Worm (Caenorhabditis elegans): ENCODE results near the gene fbxa-84.
A peak's percentile ranks its signal among the peaks of the same experiment; 100 is the strongest.

The fbxa-84 gene

ce11 chrV:15143285-15143684 is 39.0 kb upstream of the fbxa-84 start, which contains the start of gene K08F9.1:
K08F9.1 (minus strand) TSS chrV:15143385.
- TF ChIP-seq nhr-76 (tag; optimal IDR thresholded peaks at IDR 0.05): no peak
- TF ChIP-seq sptf-1 (tag; optimal IDR thresholded peaks at IDR 0.05): no peak
- no peak for TF ChIP-seq flh-1 (GFP tag; optimal IDR thresholded peaks at IDR 0.05)

- peak; percentile 73 for TF ChIP-seq pha-4 (tag; optimal IDR thresholded peaks at IDR 0.05)
- no peak for TF ChIP-seq M03D4.4 (tag; optimal IDR thresholded peaks at IDR 0.05)
- TF ChIP-seq lsy-2 (tag; optimal IDR thresholded peaks at IDR 0.05): peak; percentile 55
- TF ChIP-seq zip-8 (tag; optimal IDR thresholded peaks at IDR 0.05): no peak
- no peak for TF ChIP-seq elt-1 (tag; optimal IDR thresholded peaks at IDR 0.05; ENCODE audit: borderline replicate concordance, insufficient read depth)
- no peak for TF ChIP-seq ceh-39 (tag; optimal IDR thresholded peaks at IDR 0.05)
- TF ChIP-seq mep-1 (tag; optimal IDR thresholded peaks at IDR 0.05): peak; percentile 63
- TF ChIP-seq blmp-1 (tag; optimal IDR thresholded peaks at IDR 0.05): peak; percentile 98
- no peak for TF ChIP-seq mab-5 (tag; optimal IDR thresholded peaks at IDR 0.05)
- TF ChIP-seq ham-2 (GFP tag; optimal IDR thresholded peaks at IDR 0.05): no peak
- peak; percentile 2 for TF ChIP-seq hlh-1 (tag; optimal IDR thresholded peaks at IDR 0.05)
- TF ChIP-seq ces-1 (GFP tag; optimal IDR thresholded peaks at IDR 0.05): peak; percentile 59
- no peak for TF ChIP-seq ztf-11 (tag; optimal IDR thresholded peaks at IDR 0.05)
- TF ChIP-seq nhr-12 (tag; optimal IDR thresholded peaks at IDR 0.05): no peak
Observed at ce11 chrV:15143798-15144197, 38.4 kb upstream of the fbxa-84 start, which contains the start of gene K08F9.4. K08F9.4 (plus strand) TSS chrV:15144019.

- TF ChIP-seq lsy-2 (tag; optimal IDR thresholded peaks at IDR 0.05) (no peak), nhr-2 (tag; optimal IDR thresholded peaks at IDR 0.05) (no peak), unc-62 (GFP tag; optimal IDR thresholded peaks at IDR 0.05) (no peak), ceh-83 (GFP tag; optimal IDR thresholded peaks at IDR 0.05) (no peak), elt-1 (tag; optimal IDR thresholded peaks at IDR 0.05; ENCODE audit: borderline replicate concordance, insufficient read depth) (no peak), mls-2 (tag; optimal IDR thresholded peaks at IDR 0.05) (no peak), flh-1 (GFP tag; optimal IDR thresholded peaks at IDR 0.05) (no peak), mep-1 (tag; optimal IDR thresholded peaks at IDR 0.05) (no peak), nhr-12 (tag; optimal IDR thresholded peaks at IDR 0.05) (no peak), unc-39 (tag; optimal IDR thresholded peaks at IDR 0.05) (no peak), ztf-11 (tag; optimal IDR thresholded peaks at IDR 0.05) (no peak), drap-1 (GFP tag; optimal IDR thresholded peaks at IDR 0.05) (no peak), nhr-76 (tag; optimal IDR thresholded peaks at IDR 0.05) (no peak), snpc-4 (tag; optimal IDR thresholded peaks at IDR 0.05) (no peak), hlh-1 (tag; optimal IDR thresholded peaks at IDR 0.05) (no peak), ces-1 (GFP tag; optimal IDR thresholded peaks at IDR 0.05) (no peak), sem-2 (GFP tag; optimal IDR thresholded peaks at IDR 0.05) (no peak)
Observed at ce11 chrV:15147776-15148175, 34.5 kb upstream of the fbxa-84 start, which contains the start of gene T09F5.20. T09F5.20 (minus strand) TSS chrV:15147876.

ce11 chrV:15148800-15149199 is 33.4 kb upstream of the fbxa-84 start, which contains the start of gene T09F5.1:
T09F5.1 (plus strand) TSS chrV:15149100.
- TF ChIP-seq tbx-8 (GFP tag; optimal IDR thresholded peaks at IDR 0.05) (no peak), lin-13 (tag; optimal IDR thresholded peaks at IDR 0.05) (no peak), elt-1 (tag; optimal IDR thresholded peaks at IDR 0.05; ENCODE audit: borderline replicate concordance, insufficient read depth) (peak; percentile 60)

- no peak for TF ChIP-seq cnd-1 (tag; optimal IDR thresholded peaks at IDR 0.05)
- TF ChIP-seq M03D4.4 (tag; optimal IDR thresholded peaks at IDR 0.05): no peak
- no peak for TF ChIP-seq ceh-39 (tag; optimal IDR thresholded peaks at IDR 0.05)
- TF ChIP-seq tbx-8 (GFP tag; optimal IDR thresholded peaks at IDR 0.05): no peak
- no peak for TF ChIP-seq lsy-2 (tag; optimal IDR thresholded peaks at IDR 0.05)
- TF ChIP-seq flh-1 (GFP tag; optimal IDR thresholded peaks at IDR 0.05): no peak
- TF ChIP-seq sptf-1 (tag; optimal IDR thresholded peaks at IDR 0.05): no peak
- no peak for TF ChIP-seq nhr-2 (tag; optimal IDR thresholded peaks at IDR 0.05)
- TF ChIP-seq ceh-43 (GFP tag; optimal IDR thresholded peaks at IDR 0.05): no peak
- TF ChIP-seq unc-62 (GFP tag; optimal IDR thresholded peaks at IDR 0.05): no peak
- TF ChIP-seq zip-8 (tag; optimal IDR thresholded peaks at IDR 0.05): no peak
- TF ChIP-seq sem-2 (GFP tag; optimal IDR thresholded peaks at IDR 0.05): no peak
Observed at ce11 chrV:15150176-15150575, 32.1 kb upstream of the fbxa-84 start.

- no peak for TF ChIP-seq flh-1 (GFP tag; optimal IDR thresholded peaks at IDR 0.05)
- TF ChIP-seq tbx-8 (GFP tag; optimal IDR thresholded peaks at IDR 0.05): no peak
- no peak for TF ChIP-seq nhr-2 (tag; optimal IDR thresholded peaks at IDR 0.05)
- TF ChIP-seq sem-2 (GFP tag; optimal IDR thresholded peaks at IDR 0.05): no peak
- TF ChIP-seq unc-39 (tag; optimal IDR thresholded peaks at IDR 0.05): no peak
- TF ChIP-seq lin-13 (tag; optimal IDR thresholded peaks at IDR 0.05): no peak
- TF ChIP-seq hlh-1 (tag; optimal IDR thresholded peaks at IDR 0.05): no peak
- TF ChIP-seq sptf-1 (tag; optimal IDR thresholded peaks at IDR 0.05): no peak
- TF ChIP-seq pha-4 (tag; optimal IDR thresholded peaks at IDR 0.05): no peak
- no peak for TF ChIP-seq mab-5 (tag; optimal IDR thresholded peaks at IDR 0.05)
- TF ChIP-seq nhr-12 (tag; optimal IDR thresholded peaks at IDR 0.05): no peak
- TF ChIP-seq zip-8 (tag; optimal IDR thresholded peaks at IDR 0.05): no peak
- TF ChIP-seq ceh-39 (tag; optimal IDR thresholded peaks at IDR 0.05): no peak
Observed at ce11 chrV:15150661-15151060, 31.6 kb upstream of the fbxa-84 start, which contains the start of gene T09F5.2. T09F5.2 (plus strand) TSS chrV:15150961.
